Worm (Caenorhabditis elegans): ENCODE data around the gene dnj-18.

DNA sequence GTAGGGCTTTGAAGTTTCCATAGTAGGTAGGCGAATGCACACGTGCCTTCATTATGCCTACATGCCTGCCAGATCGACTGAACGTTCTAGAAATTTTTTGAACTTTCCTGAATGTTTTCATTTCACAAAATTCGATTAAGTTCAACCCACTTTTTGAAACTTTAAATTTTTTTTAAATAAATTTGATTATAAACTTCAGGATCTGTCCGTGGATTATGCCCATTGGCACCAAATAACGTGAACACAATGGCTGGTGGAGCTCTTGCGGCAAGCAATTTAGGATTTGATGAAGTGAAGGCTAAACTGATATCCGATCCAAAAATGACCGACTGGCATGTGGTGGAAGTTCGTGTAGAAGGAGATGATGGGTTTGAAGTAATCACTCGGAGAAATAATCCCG lies 37.5 kb downstream of the dnj-18 start, which contains the start of gene F17C8.7:
- TF ChIP-seq unc-62 (GFP tag; optimal IDR thresholded peaks at IDR 0.05) (no peak), snpc-4 (tag; optimal IDR thresholded peaks at IDR 0.05) (no peak), sup-37 (GFP tag; optimal IDR thresholded peaks at IDR 0.05) (no peak), nhr-90 (tag; optimal IDR thresholded peaks at IDR 0.05; ENCODE audit: poor library complexity) (no peak), ztf-4 (tag; optimal IDR thresholded peaks at IDR 0.05) (no peak)
